Fruit fly (Drosophila melanogaster): ENCODE results near the gene Plzf.

The Plzf gene

DNA sequence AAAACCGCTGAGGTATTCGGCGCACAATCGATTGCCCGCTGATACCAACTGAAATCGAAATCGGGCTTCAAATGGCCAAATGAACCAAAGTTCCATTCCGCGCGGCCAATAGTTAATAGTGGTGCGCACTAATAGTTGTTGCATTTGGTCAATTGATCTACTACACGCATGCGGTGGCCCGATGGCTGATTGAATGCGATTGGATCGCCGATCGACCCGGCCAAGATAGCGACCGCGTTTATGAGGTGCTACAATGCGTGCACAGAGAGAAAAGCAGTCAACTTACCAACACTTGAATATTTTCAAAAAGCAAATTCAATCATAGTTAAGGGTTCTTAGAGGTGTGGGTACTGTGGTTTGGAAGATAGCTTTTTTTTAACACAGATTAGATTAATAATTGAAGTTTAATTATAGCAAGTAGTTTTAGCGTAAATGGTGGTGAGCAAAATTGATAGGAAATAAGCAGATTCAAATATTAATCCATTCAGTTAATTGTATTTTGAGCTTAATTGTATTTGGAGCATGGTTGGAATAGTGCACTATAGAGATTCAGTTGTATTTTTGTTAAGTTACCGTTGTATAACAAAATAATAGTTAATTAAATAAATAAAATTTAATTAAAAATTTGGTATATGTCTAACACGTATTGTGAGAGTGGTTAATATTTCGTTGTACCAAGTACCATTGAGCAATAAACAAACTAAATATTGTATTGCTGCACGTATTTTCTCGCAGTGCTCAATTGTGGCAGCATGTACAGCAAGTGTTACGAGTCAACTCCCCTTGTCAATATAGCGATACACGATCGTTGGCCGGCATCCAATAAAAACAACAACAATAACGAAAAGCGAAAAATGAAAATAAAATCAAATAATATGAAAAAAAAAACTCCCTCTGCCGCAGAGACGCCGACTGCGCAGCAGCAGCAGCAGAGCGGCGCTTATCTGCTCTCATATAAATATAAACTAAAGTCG lies 22.0 kb downstream of the Plzf start (continued):
- TF ChIP-seq br (GFP tag; optimal IDR thresholded peaks at IDR 0.05) (peak; percentile 61), OdsH (GFP tag; optimal IDR thresholded peaks at IDR 0.05) (peak; percentile 59), GATAd (GFP tag; optimal IDR thresholded peaks at IDR 0.05) (no peak), CG9705 (GFP tag; optimal IDR thresholded peaks at IDR 0.05) (peak; percentile 35), Hr78 (GFP tag; optimal IDR thresholded peaks at IDR 0.05) (no peak), Vsx2 (GFP tag; optimal IDR thresholded peaks at IDR 0.05; ENCODE audit: partially characterized antibody) (peak; percentile 31), fru (GFP tag; optimal IDR thresholded peaks at IDR 0.05) (peak; percentile 56), Dfd (GFP tag; optimal IDR thresholded peaks at IDR 0.05) (no peak), N (GFP tag; optimal IDR thresholded peaks at IDR 0.05) (no peak), Dif (GFP tag; optimal IDR thresholded peaks at IDR 0.05; ENCODE audit: partially characterized antibody) (no peak), foxo (GFP tag; optimal IDR thresholded peaks at IDR 0.05) (peak in 1 of 2 experiments; percentile 77)

- TF ChIP-seq foxo (GFP tag; optimal IDR thresholded peaks at IDR 0.05) (peak in 1 of 2 experiments; percentile 15), HLH106 (tag; optimal IDR thresholded peaks at IDR 0.05) (peak; percentile 41), rgr (GFP tag; optimal IDR thresholded peaks at IDR 0.05) (peak; percentile 49), fru (GFP tag; optimal IDR thresholded peaks at IDR 0.05) (no peak), br (GFP tag; optimal IDR thresholded peaks at IDR 0.05) (peak; percentile 33), woc (GFP tag; optimal IDR thresholded peaks at IDR 0.05) (peak; percentile 48), psq (GFP tag; optimal IDR thresholded peaks at IDR 0.05) (peak; percentile 35), ey (GFP tag; optimal IDR thresholded peaks at IDR 0.05) (peak; percentile 34), dl (GFP tag; optimal IDR thresholded peaks at IDR 0.05; ENCODE audit: insufficient read depth in 1 of 2, partially characterized antibody in 2 of 2) (no peak), CG9705 (GFP tag; optimal IDR thresholded peaks at IDR 0.05) (peak; percentile 7), Sp1 (GFP tag; optimal IDR thresholded peaks at IDR 0.05) (peak; percentile 49), Hnf4 (GFP tag; optimal IDR thresholded peaks at IDR 0.05) (peak; percentile 19), Vsx2 (GFP tag; optimal IDR thresholded peaks at IDR 0.05; ENCODE audit: partially characterized antibody) (no peak), tai (GFP tag; optimal IDR thresholded peaks at IDR 0.05) (no peak)
These were observed 23.2 kb downstream of the Plzf start for dm6 chr2L:12025505-12025904.

DNA sequence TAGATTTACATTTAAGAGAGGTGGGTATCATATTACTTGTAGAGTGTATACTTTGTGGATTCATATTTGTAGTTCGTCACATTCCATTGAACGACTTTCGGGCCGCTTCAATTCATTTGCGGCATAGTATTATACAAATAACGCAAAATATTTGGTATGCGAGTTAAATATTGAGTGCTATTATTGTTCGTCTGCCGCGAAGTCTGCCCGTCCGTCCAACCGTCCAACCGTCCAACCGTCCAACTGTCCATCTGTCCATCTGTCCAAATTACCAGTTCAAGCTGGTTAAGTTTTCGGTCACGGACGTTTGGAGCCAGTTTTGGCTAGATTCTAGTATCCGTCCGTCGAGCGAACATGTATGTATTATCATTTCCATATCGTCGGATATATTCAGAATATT lies 24.6 kb downstream of the Plzf start:
- TF ChIP-seq brk (GFP tag; optimal IDR thresholded peaks at IDR 0.05) (no peak), ey (GFP tag; optimal IDR thresholded peaks at IDR 0.05) (no peak), sv (GFP tag; optimal IDR thresholded peaks at IDR 0.05) (no peak), pan (optimal IDR thresholded peaks at IDR 0.05) (no peak), Hr78 (GFP tag; optimal IDR thresholded peaks at IDR 0.05) (no peak), tai (GFP tag; optimal IDR thresholded peaks at IDR 0.05) (no peak), psq (GFP tag; optimal IDR thresholded peaks at IDR 0.05) (no peak), dsf (GFP tag; optimal IDR thresholded peaks at IDR 0.05; ENCODE audit: borderline replicate concordance) (no peak), lola (GFP tag; optimal IDR thresholded peaks at IDR 0.05) (no peak), Dif (GFP tag; optimal IDR thresholded peaks at IDR 0.05; ENCODE audit: partially characterized antibody) (no peak), CG32264 (GFP tag; optimal IDR thresholded peaks at IDR 0.05) (no peak), h (GFP tag; optimal IDR thresholded peaks at IDR 0.05) (no peak), Mio (GFP tag; optimal IDR thresholded peaks at IDR 0.05) (no peak), br (GFP tag; optimal IDR thresholded peaks at IDR 0.05) (no peak), Sp1 (GFP tag; optimal IDR thresholded peaks at IDR 0.05) (no peak), usp (GFP tag; optimal IDR thresholded peaks at IDR 0.05) (no peak), woc (GFP tag; optimal IDR thresholded peaks at IDR 0.05) (no peak)

DNA sequence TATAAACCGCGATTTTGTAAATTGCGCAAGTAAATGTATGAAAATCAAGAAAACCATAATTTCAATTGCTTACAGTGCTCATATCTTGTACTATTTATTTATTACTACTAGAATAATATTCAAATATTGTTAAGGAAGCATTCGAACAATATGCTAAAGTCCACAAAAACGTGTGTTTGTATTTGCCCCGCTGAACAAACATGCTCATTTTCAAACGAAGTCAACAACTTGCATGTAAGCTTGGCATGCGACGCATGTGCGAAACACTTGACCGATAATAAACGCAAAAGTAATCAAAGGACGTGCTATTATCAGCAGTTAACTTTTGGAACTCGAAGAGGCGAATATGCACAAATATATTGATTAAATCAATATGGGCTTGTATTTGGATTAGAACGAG lies 27.5 kb downstream of the Plzf start:
- TF ChIP-seq Jra (GFP tag; optimal IDR thresholded peaks at IDR 0.05), result peak; percentile 19
- TF ChIP-seq lola (GFP tag; optimal IDR thresholded peaks at IDR 0.05), result no peak
- TF ChIP-seq foxo (GFP tag; optimal IDR thresholded peaks at IDR 0.05), result peak in 1 of 2 experiments; percentile 19
- TF ChIP-seq Hr83 (GFP tag; optimal IDR thresholded peaks at IDR 0.05; ENCODE audit: poor library complexity, severe bottlenecking), result peak; percentile 73
- peak; percentile 17 for TF ChIP-seq ey (GFP tag; optimal IDR thresholded peaks at IDR 0.05)
- no peak for TF ChIP-seq Myc (optimal IDR thresholded peaks at IDR 0.05)
- TF ChIP-seq dsf (GFP tag; optimal IDR thresholded peaks at IDR 0.05; ENCODE audit: borderline replicate concordance), result peak; percentile 11
- no peak for TF ChIP-seq N (GFP tag; optimal IDR thresholded peaks at IDR 0.05)
- peak; percentile 15 for TF ChIP-seq fru (GFP tag; optimal IDR thresholded peaks at IDR 0.05)
- TF ChIP-seq GATAd (GFP tag; optimal IDR thresholded peaks at IDR 0.05), result no peak
- peak; percentile 33 for TF ChIP-seq h (GFP tag; optimal IDR thresholded peaks at IDR 0.05)
- peak; percentile 58 for TF ChIP-seq rgr (GFP tag; optimal IDR thresholded peaks at IDR 0.05)
- TF ChIP-seq OdsH (GFP tag; optimal IDR thresholded peaks at IDR 0.05), result peak; percentile 49
- TF ChIP-seq Dif (GFP tag; optimal IDR thresholded peaks at IDR 0.05; ENCODE audit: partially characterized antibody), result no peak
- peak; percentile 41 for TF ChIP-seq Sp1 (GFP tag; optimal IDR thresholded peaks at IDR 0.05)

Data from whole organism, wandering third instar larva.